Worm (Caenorhabditis elegans) whole organism, early embryonic: ENCODE data around the gene lin-9.

Experiments used
- F13C5.2 ChIP-seq: sonication (generic microtip); optimal IDR thresholded peaks from 2 replicates; lab custom pipeline; 2017; ENCODE audit warnings: mild to moderate bottlenecking, missing genetic modification characterization, inconsistent platforms, missing compliant biosample characterization
- ama-1 ChIP-seq: fragments of 150-350 bp; optimal IDR thresholded peaks from 2 replicates; lab custom pipeline; 2014
- ceh-13 ChIP-seq: fragments of 200-800 bp; sonication (Bioruptor generic); optimal IDR thresholded peaks from 2 replicates; lab custom pipeline; 2018; ENCODE audit warnings: mild to moderate bottlenecking, missing genetic modification characterization, missing compliant biosample characterization
- ceh-36 ChIP-seq: sonication (generic microtip); optimal IDR thresholded peaks from 2 replicates; lab custom pipeline; 2016; ENCODE audit warnings: missing genetic modification characterization, inconsistent platforms, missing compliant biosample characterization
- pes-1 ChIP-seq: fragments of 200-800 bp; sonication (Bioruptor generic); IDR thresholded peaks from 2 replicates; pipeline ENCODE4 v1.3.6; 2022; ENCODE audit warnings: missing genetic modification reagents, missing genetic modification characterization, missing compliant biosample characterization
- tbx-37 ChIP-seq: fragments of 200-800 bp; sonication (Bioruptor generic); conservative IDR thresholded peaks from 2 replicates; pipeline ENCODE4 v1.3.6; 2022; ENCODE audit warnings: missing genetic modification reagents, missing genetic modification characterization, missing compliant biosample characterization

ce11 chrIII:8937571-8937970 is 33.6 kb upstream of the lin-9 start:
- TF ChIP-seq ama-1 (no peak), pes-1 (GFP tag; lab: Robert Waterston, UW) (peak; percentile 93), ceh-36 (tag; lab: Kevin White, UChicago) (peak; percentile 90), F13C5.2 (tag; lab: Kevin White, UChicago) (peak; percentile 96), tbx-37 (GFP tag; lab: Robert Waterston, UW) (peak; percentile 91), ceh-13 (GFP tag; lab: Kevin White, UChicago) (peak; percentile 94)
